Worm (Caenorhabditis elegans) whole organism, early embryonic: ENCODE results near the gene snf-11.

Experiments
- B0310.2 ChIP-seq: sonication (generic microtip); optimal IDR thresholded peaks from 2 replicates; lab custom pipeline; 2016; ENCODE audit warnings: mild to moderate bottlenecking, missing genetic modification characterization, missing compliant biosample characterization
- F13C5.2 ChIP-seq: sonication (generic microtip); optimal IDR thresholded peaks from 2 replicates; lab custom pipeline; 2017; ENCODE audit warnings: mild to moderate bottlenecking, missing genetic modification characterization, inconsistent platforms, missing compliant biosample characterization
- aly-1 ChIP-seq: sonication (generic microtip); optimal IDR thresholded peaks from 2 replicates; lab custom pipeline; 2016; ENCODE audit warnings: missing genetic modification characterization, missing compliant biosample characterization
- ama-1 ChIP-seq: fragments of 150-350 bp; optimal IDR thresholded peaks from 2 replicates; lab custom pipeline; 2014
- ceh-13 ChIP-seq: fragments of 200-800 bp; sonication (Bioruptor generic); optimal IDR thresholded peaks from 2 replicates; lab custom pipeline; 2018; ENCODE audit warnings: mild to moderate bottlenecking, missing genetic modification characterization, missing compliant biosample characterization
- ceh-36 ChIP-seq: sonication (generic microtip); optimal IDR thresholded peaks from 2 replicates; lab custom pipeline; 2016; ENCODE audit warnings: missing genetic modification characterization, inconsistent platforms, missing compliant biosample characterization
- ets-7 ChIP-seq: sonication (generic microtip); optimal IDR thresholded peaks from 2 replicates; lab custom pipeline; 2016; ENCODE audit warnings: missing genotype, missing genetic modification characterization, missing compliant biosample characterization
- flt-1 ChIP-seq: fragments of 200-800 bp; sonication (Bioruptor generic); IDR thresholded peaks from 2 replicates; pipeline ENCODE4 v1.3.6; 2022; ENCODE audit warnings: missing genetic modification characterization, missing compliant biosample characterization
- hmbx-1 ChIP-seq: sonication (generic microtip); optimal IDR thresholded peaks from 2 replicates; lab custom pipeline; 2016; ENCODE audit warnings: mild to moderate bottlenecking, missing genetic modification characterization, missing compliant biosample characterization
- hmg-4 ChIP-seq: fragments of 200-800 bp; sonication (Bioruptor generic); optimal IDR thresholded peaks from 2 replicates; lab custom pipeline; 2018; ENCODE audit warnings: mild to moderate bottlenecking, missing genetic modification characterization, missing compliant biosample characterization
- hnd-1 ChIP-seq: sonication (generic microtip); optimal IDR thresholded peaks from 2 replicates; lab custom pipeline; 2016; ENCODE audit warnings: missing genetic modification characterization, missing compliant biosample characterization
- pes-1 ChIP-seq: fragments of 200-800 bp; sonication (Bioruptor generic); IDR thresholded peaks from 2 replicates; pipeline ENCODE4 v1.3.6; 2022; ENCODE audit warnings: missing genetic modification reagents, missing genetic modification characterization, missing compliant biosample characterization
- scrt-1 ChIP-seq: fragments of 200-800 bp; sonication (Bioruptor generic); IDR thresholded peaks from 2 replicates; pipeline ENCODE4 v1.3.6; 2022; ENCODE audit warnings: missing genetic modification characterization, missing compliant biosample characterization
- sea-1 ChIP-seq: fragments of 200-800 bp; sonication (Bioruptor generic); conservative IDR thresholded peaks from 2 replicates; pipeline ENCODE4 v1.3.6; 2022; ENCODE audit warnings: missing genetic modification characterization, missing compliant biosample characterization
- tbx-11 ChIP-seq: fragments of 200-800 bp; sonication (Bioruptor generic); IDR thresholded peaks from 2 replicates; pipeline ENCODE4 v1.3.6; 2022; ENCODE audit warnings: missing genetic modification characterization, missing compliant biosample characterization
- tbx-37 ChIP-seq: fragments of 200-800 bp; sonication (Bioruptor generic); conservative IDR thresholded peaks from 2 replicates; pipeline ENCODE4 v1.3.6; 2022; ENCODE audit warnings: missing genetic modification reagents, missing genetic modification characterization, missing compliant biosample characterization
- tra-4 ChIP-seq: sonication (generic microtip); optimal IDR thresholded peaks from 2 replicates; lab custom pipeline; 2017; ENCODE audit warnings: missing genetic modification characterization, missing compliant biosample characterization

Gene snf-11

DNA sequence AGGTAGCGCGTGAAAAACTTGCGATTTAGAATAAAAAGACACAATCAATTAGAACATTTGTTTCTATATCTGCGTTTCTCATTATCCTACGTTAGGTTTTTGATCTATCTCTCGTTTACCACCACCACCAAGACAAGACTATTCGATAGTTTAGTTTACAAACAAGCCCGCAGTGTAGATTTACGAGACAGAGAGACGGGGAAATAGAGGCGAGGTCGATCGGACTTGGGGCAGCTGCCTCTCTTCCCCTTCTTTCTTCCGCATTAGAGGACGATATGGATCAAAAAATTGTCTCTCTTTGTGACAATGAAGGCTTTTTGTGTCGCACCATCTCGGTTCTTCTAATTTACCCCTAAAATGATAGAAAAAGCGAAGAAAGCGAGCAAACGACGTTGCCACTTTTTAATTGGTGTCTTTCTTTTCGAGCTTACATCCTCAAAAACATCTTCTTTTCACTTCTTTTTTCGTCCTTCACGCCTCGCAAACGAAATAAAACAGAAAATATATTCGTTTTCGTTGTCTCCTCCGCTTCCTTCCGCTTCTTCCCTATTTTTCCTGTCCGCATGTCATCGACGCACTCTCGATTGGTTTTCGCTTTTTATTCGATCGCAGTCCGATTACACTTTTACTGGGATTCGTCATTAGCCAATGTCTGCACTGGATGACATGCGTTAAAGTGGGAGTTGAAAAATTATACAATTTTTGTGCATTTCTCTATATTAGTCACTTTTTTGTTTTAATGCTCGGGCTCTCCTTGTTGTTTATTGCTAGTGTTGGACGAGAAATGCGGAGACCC is 26.6 kb downstream of the snf-11 start:
- TF ChIP-seq hmg-4 (GFP tag; lab: Kevin White, UChicago) = peak; percentile 52
- TF ChIP-seq pes-1 = no peak

DNA sequence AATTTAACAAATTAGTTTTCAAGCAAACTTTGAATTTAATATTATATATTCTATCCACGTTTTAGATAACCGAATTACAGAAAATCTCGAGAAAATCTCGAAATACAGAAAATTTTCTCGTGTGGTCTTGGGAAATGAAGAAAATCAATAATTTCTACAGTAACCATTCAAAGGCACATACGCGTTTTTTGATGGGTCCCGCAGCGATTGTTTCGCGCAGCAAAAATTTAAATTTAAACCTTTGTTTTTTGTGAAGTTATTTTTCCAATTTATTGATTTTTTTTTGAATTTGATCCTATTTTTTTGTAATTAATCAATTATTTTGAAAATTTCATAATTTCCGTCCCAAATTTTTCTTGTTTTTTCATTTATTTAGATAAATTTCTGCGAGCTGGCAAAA is 28.7 kb downstream of the snf-11 start:
- TF ChIP-seq sea-1 (GFP tag; lab: Robert Waterston, UW) = no peak
- TF ChIP-seq F13C5.2 (tag; lab: Kevin White, UChicago) = no peak
- no peak for TF ChIP-seq ceh-36
- TF ChIP-seq ceh-13 (GFP tag; lab: Kevin White, UChicago) = no peak
- TF ChIP-seq ets-7 = no peak
- TF ChIP-seq tbx-11 (GFP tag; lab: Robert Waterston, UW) = no peak
- no peak for TF ChIP-seq B0310.2 (tag; lab: Kevin White, UChicago)
- no peak for TF ChIP-seq hnd-1 (tag; lab: Kevin White, UChicago)
- no peak for TF ChIP-seq tra-4
- TF ChIP-seq ama-1 (lab: Kevin White, UChicago) = no peak
- no peak for TF ChIP-seq tbx-37 (GFP tag; lab: Robert Waterston, UW)
- TF ChIP-seq aly-1 (tag; lab: Kevin White, UChicago) = no peak
- no peak for TF ChIP-seq scrt-1 (GFP tag; lab: Robert Waterston, UW)
- TF ChIP-seq flt-1 = no peak
- no peak for TF ChIP-seq pes-1
- TF ChIP-seq hmg-4 (GFP tag; lab: Kevin White, UChicago) = no peak
- no peak for TF ChIP-seq hmbx-1

DNA sequence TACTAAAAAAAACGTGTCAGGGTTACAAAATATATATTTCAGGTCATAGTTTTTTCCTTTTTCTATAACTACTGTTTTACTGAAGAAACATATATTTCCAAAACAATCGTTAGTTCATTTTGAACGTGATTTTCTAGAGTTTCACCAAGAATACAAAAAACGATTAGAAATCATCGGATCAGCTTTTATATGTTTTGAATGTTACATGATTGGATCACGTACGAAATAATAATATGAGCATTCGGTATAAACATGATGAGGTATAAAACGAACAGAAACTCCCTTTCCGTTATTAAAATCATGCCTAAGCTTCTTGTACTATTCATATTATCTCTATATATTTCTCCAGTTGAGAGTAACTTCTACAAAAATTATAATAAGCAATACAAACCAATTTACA is 35.4 kb downstream of the snf-11 start, which contains the start of gene clec-223:
clec-223 (plus strand) TSS at position 301 of the 400 bp plus-strand sequence.
- TF ChIP-seq B0310.2 (tag; lab: Kevin White, UChicago) (no peak), ama-1 (lab: Kevin White, UChicago) (no peak), F13C5.2 (tag; lab: Kevin White, UChicago) (no peak), tbx-11 (GFP tag; lab: Robert Waterston, UW) (no peak), ets-7 (no peak), hnd-1 (tag; lab: Kevin White, UChicago) (no peak), ceh-36 (no peak), hmg-4 (GFP tag; lab: Kevin White, UChicago) (no peak)

ce11 chrV:11271051-11271450 is 37.2 kb downstream of the snf-11 start, which contains the start of gene clec-222:
clec-222 (plus strand) TSS chrV:11271351.
- TF ChIP-seq ceh-36 (no peak), pes-1 (no peak), F13C5.2 (tag; lab: Kevin White, UChicago) (no peak), aly-1 (tag; lab: Kevin White, UChicago) (no peak), sea-1 (GFP tag; lab: Robert Waterston, UW) (no peak), hnd-1 (tag; lab: Kevin White, UChicago) (no peak), B0310.2 (tag; lab: Kevin White, UChicago) (no peak), ama-1 (lab: Kevin White, UChicago) (no peak), ets-7 (no peak), flt-1 (no peak), hmbx-1 (no peak), hmg-4 (GFP tag; lab: Kevin White, UChicago) (no peak), ceh-13 (GFP tag; lab: Kevin White, UChicago) (no peak), tra-4 (no peak), scrt-1 (GFP tag; lab: Robert Waterston, UW) (no peak), tbx-11 (GFP tag; lab: Robert Waterston, UW) (no peak), tbx-37 (GFP tag; lab: Robert Waterston, UW) (no peak)

DNA sequence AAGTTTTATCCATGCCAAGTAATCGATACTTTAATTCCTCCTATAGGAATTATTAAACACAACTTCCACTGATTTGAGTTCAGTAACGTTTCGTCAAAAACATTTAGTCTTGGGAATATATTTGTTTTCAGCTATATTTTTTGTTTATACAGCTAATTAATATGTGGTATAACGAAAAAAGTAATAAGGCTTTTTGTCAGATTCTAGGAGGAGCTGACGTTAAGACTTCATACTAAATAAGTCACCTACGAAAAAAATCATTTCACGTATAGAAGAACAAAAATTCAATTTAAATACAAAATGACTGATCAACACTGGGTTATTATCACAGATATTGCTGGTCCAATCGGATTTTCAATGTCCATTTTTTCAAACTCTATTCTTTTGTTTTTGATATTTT is 39.5 kb downstream of the snf-11 start, which contains the start of gene str-115:
str-115 (plus strand) TSS at position 301 of the 400 bp plus-strand sequence.
- no peak for TF ChIP-seq aly-1 (tag; lab: Kevin White, UChicago)
- no peak for TF ChIP-seq tbx-37 (GFP tag; lab: Robert Waterston, UW)
- no peak for TF ChIP-seq hmbx-1
- TF ChIP-seq hnd-1 (tag; lab: Kevin White, UChicago) = no peak
- TF ChIP-seq scrt-1 (GFP tag; lab: Robert Waterston, UW) = no peak
- no peak for TF ChIP-seq tra-4
- TF ChIP-seq F13C5.2 (tag; lab: Kevin White, UChicago) = no peak
- TF ChIP-seq sea-1 (GFP tag; lab: Robert Waterston, UW) = no peak
- no peak for TF ChIP-seq ama-1 (lab: Kevin White, UChicago)
- no peak for TF ChIP-seq ets-7
- no peak for TF ChIP-seq flt-1

DNA sequence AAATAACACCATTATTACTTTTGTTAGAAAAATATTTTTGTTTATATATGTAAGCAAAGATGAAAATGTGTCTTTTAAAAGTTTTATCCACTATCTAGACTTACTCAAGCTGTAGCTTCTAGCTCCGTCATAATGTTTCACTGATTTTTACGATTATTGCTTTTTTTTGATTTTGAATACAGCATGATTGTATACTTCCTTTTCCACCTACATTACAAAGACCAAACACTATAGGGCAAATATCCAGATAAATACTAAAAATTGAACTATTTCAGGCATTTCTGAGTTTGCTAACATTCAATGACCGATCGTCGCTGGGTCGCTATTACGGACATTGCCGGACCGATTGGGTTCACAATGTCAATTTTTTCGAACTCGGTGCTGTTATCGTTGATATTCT is 41.6 kb downstream of the snf-11 start, which contains the start of gene str-116:
str-116 (plus strand) TSS at position 301 of the 400 bp plus-strand sequence.
- TF ChIP-seq hmbx-1 (no peak), F13C5.2 (tag; lab: Kevin White, UChicago) (no peak), ets-7 (no peak), ceh-36 (no peak), tbx-11 (GFP tag; lab: Robert Waterston, UW) (no peak), aly-1 (tag; lab: Kevin White, UChicago) (no peak), pes-1 (no peak), tbx-37 (GFP tag; lab: Robert Waterston, UW) (no peak), scrt-1 (GFP tag; lab: Robert Waterston, UW) (no peak), ceh-13 (GFP tag; lab: Kevin White, UChicago) (no peak), hnd-1 (tag; lab: Kevin White, UChicago) (no peak), hmg-4 (GFP tag; lab: Kevin White, UChicago) (no peak), ama-1 (lab: Kevin White, UChicago) (no peak), sea-1 (GFP tag; lab: Robert Waterston, UW) (no peak), tra-4 (no peak)

- TF ChIP-seq scrt-1 (GFP tag; lab: Robert Waterston, UW) = no peak
- no peak for TF ChIP-seq hnd-1 (tag; lab: Kevin White, UChicago)
- TF ChIP-seq tbx-37 (GFP tag; lab: Robert Waterston, UW) = no peak
- no peak for TF ChIP-seq flt-1
- TF ChIP-seq ceh-13 (GFP tag; lab: Kevin White, UChicago) = no peak
- no peak for TF ChIP-seq hmbx-1
- no peak for TF ChIP-seq hmg-4 (GFP tag; lab: Kevin White, UChicago)
- TF ChIP-seq B0310.2 (tag; lab: Kevin White, UChicago) = no peak
- TF ChIP-seq F13C5.2 (tag; lab: Kevin White, UChicago) = no peak
- TF ChIP-seq ets-7 = no peak
Observed at ce11 chrV:11265482-11265881, 42.8 kb downstream of the snf-11 start, which contains the start of gene cln-3.1. cln-3.1 (minus strand) TSS chrV:11265652.
